Worm (Caenorhabditis elegans): ENCODE measurements around the gene K11D12.6.

K11D12.6 gene

DNA sequence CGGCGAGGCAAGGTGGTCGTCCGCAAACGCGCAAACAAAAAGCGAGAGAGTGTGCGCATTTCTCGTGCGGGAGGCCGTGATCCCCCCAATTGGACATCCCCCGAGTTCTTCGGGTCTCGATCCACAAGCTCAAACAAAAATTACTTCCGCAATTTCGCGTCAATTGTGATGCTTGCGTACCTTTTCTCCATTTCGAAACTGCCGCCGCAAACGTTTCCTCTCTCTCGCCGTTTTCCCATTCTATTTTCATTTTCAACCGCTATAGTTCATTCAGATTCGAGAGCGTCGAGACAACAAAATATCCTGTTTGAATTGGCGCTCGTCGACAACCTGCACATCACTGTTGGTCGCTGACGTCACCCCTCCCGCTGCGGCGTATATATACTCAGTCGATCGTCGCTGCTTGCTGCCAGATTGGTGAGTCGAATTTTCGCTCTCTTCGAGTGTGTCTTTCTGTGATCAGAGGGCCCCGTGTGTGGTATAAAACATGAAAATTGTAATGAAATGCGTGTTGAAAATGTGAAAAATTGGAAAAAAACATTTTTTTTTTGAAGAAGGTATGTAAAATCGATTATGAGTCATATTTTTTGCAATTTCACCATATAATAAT, 14.5 kb upstream of the K11D12.6 start, which contains the start of the genes pqn-51 and K11D12.14 (continued):
- TF ChIP-seq B0019.2 (GFP tag; conservative IDR thresholded peaks at IDR 0.05), result peak; percentile 44
- 0 out of 2 replicates have a peak, but pooled peaks have one; percentile 50 for TF ChIP-seq ztf-6 (GFP tag; IDR thresholded peaks at IDR 0.05)
- peak; percentile 71 for TF ChIP-seq ceh-27 (GFP tag; optimal IDR thresholded peaks at IDR 0.05)
- TF ChIP-seq ztf-22 (GFP tag; optimal IDR thresholded peaks at IDR 0.05), result no peak
- no peak for TF ChIP-seq tbx-9 (tag; optimal IDR thresholded peaks at IDR 0.05; ENCODE audit: borderline replicate concordance)
- peak; percentile 85 for TF ChIP-seq madf-10 (tag; optimal IDR thresholded peaks at IDR 0.05)
- peak; percentile 90 for TF ChIP-seq cebp-1 (GFP tag; IDR thresholded peaks at IDR 0.05)
- peak; percentile 97 for TF ChIP-seq cebp-1 (tag; optimal IDR thresholded peaks at IDR 0.05)
- peak; percentile 8 for TF ChIP-seq nhr-90 (tag; optimal IDR thresholded peaks at IDR 0.05)
- TF ChIP-seq Y67H2A.10 (GFP tag; conservative IDR thresholded peaks at IDR 0.05), result 0 out of 2 replicates have a peak, but pooled peaks have one; percentile 7
- peak; percentile 88 for TF ChIP-seq Y53G8AR.9 (GFP tag; conservative IDR thresholded peaks at IDR 0.05)
- TF ChIP-seq unc-62 (GFP tag; optimal IDR thresholded peaks at IDR 0.05), result peak; percentile 30
- peak; percentile 64 for TF ChIP-seq ceh-91 (GFP tag; IDR thresholded peaks at IDR 0.05)
- TF ChIP-seq ZK185.1 (tag; optimal IDR thresholded peaks at IDR 0.05; ENCODE audit: poor library complexity, severe bottlenecking), result peak; percentile 81
- peak; percentile 77 for TF ChIP-seq somi-1 (GFP tag; optimal IDR thresholded peaks at IDR 0.05)
- TF ChIP-seq B0035.1 (tag; optimal IDR thresholded peaks at IDR 0.05), result peak; percentile 19
- TF ChIP-seq madf-3 (GFP tag; IDR thresholded peaks at IDR 0.05), result 0 out of 2 replicates have a peak, but pooled peaks have one; percentile 64
- peak; percentile 98 for TF ChIP-seq nfyb-1 (GFP tag; IDR thresholded peaks at IDR 0.05)
- peak; percentile 43 for TF ChIP-seq F23B12.7 (tag; optimal IDR thresholded peaks at IDR 0.05; ENCODE audit: insufficient read depth)
- TF ChIP-seq ets-4 (GFP tag; optimal IDR thresholded peaks at IDR 0.05), result peak; percentile 57
- TF ChIP-seq F37B4.10 (GFP tag; IDR thresholded peaks at IDR 0.05), result 0 out of 2 replicates have a peak, but pooled peaks have one; percentile 6
- peak; percentile 71 for TF ChIP-seq attf-3 (GFP tag; conservative IDR thresholded peaks at IDR 0.05)
- peak; percentile 91 for TF ChIP-seq lin-54 (GFP tag; optimal IDR thresholded peaks at IDR 0.05)
- peak; percentile 15 for TF ChIP-seq ztf-3 (GFP tag; optimal IDR thresholded peaks at IDR 0.05)
- peak; percentile 71 for TF ChIP-seq ztf-26 (tag; optimal IDR thresholded peaks at IDR 0.05)
- peak; percentile 72 for TF ChIP-seq egrh-3 (GFP tag; IDR thresholded peaks at IDR 0.05)

DNA sequence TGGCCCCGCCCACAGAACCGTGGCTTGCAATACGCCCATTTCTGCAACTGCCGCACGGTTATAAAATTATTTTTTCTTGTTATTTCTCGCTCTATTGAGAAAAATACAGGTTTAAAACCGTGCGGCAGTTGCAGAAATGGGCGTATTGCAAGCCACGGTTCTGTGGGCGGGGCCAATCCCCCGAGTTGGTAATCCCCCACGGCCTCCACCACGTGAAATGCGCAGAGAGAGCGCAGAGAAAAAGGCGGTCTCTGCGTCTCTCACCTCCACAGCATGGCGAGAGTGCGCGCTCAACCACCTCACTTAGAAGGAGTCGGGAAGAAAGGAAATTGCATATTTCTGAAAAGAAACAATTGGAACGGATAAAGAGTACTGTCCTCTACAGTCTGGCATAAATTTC, 12.3 kb upstream of the K11D12.6 start:
- TF ChIP-seq let-526 (GFP tag; IDR thresholded peaks at IDR 0.05) (peak; percentile 82), nfyb-1 (GFP tag; IDR thresholded peaks at IDR 0.05) (peak; percentile 93), dox-1 (GFP tag; IDR thresholded peaks at IDR 0.05) (peak; percentile 95), Y53G8AR.9 (GFP tag; conservative IDR thresholded peaks at IDR 0.05) (peak; percentile 77), hmg-1.2 (GFP tag; IDR thresholded peaks at IDR 0.05) (peak; percentile 96), bed-2 (GFP tag; IDR thresholded peaks at IDR 0.05) (peak; percentile 71; the same call in 1 of the 2 replicates), madf-8 (GFP tag; conservative IDR thresholded peaks at IDR 0.05) (peak; percentile 60), ekl-4 (GFP tag; IDR thresholded peaks at IDR 0.05) (peak; percentile 86), attf-3 (GFP tag; conservative IDR thresholded peaks at IDR 0.05) (peak; percentile 68), C17E4.6 (GFP tag; IDR thresholded peaks at IDR 0.05) (peak; percentile 64), cebp-2 (GFP tag; IDR thresholded peaks at IDR 0.05) (0 out of 2 replicates have a peak, but pooled peaks have one; percentile 66), ztf-18 (tag; optimal IDR thresholded peaks at IDR 0.05) (peak; percentile 78), K11D2.4 (GFP tag; IDR thresholded peaks at IDR 0.05) (peak; percentile 92), hsf-1 (GFP tag; IDR thresholded peaks at IDR 0.05) (peak; percentile 25; the same call in 1 of the 2 replicates), C06A6.2 (GFP tag; conservative IDR thresholded peaks at IDR 0.05) (peak; percentile 91), pbrm-1 (GFP tag; IDR thresholded peaks at IDR 0.05) (peak; percentile 95), D2030.7 (GFP tag; IDR thresholded peaks at IDR 0.05) (peak; percentile 78), ztf-28 (GFP tag; IDR thresholded peaks at IDR 0.05) (peak; percentile 83), hmg-20 (GFP tag; IDR thresholded peaks at IDR 0.05) (peak; percentile 81; the same call in 1 of the 2 replicates), aptf-2 (GFP tag; conservative IDR thresholded peaks at IDR 0.05) (peak; percentile 76), ztf-25 (GFP tag; IDR thresholded peaks at IDR 0.05) (0 out of 2 replicates have a peak, but pooled peaks have one; percentile 51), attf-6 (GFP tag; IDR thresholded peaks at IDR 0.05) (peak; percentile 15; the same call in 1 of the 2 replicates), sea-2 (GFP tag; IDR thresholded peaks at IDR 0.05) (peak; percentile 82; the same call in 1 of the 2 replicates), egrh-3 (GFP tag; IDR thresholded peaks at IDR 0.05) (peak; percentile 87), mcd-1 (GFP tag; IDR thresholded peaks at IDR 0.05) (peak; percentile 95)
